Fruit fly (Drosophila melanogaster) Kc167 (cell line): ENCODE measurements around the gene tut.

Experiments used
- Myc ChIP-seq: fragments of >200 bp; optimal IDR thresholded peaks from 2 replicates; lab custom pipeline; 2017; ENCODE audit warnings: missing external identifiers
- Sin3A ChIP-seq: fragments of >200 bp; optimal IDR thresholded peaks from 2 replicates; lab custom pipeline; 2018; ENCODE audit warnings: missing external identifiers
- h ChIP-seq: fragments of >200 bp; optimal IDR thresholded peaks from 3 replicates; lab custom pipeline; 2018; ENCODE audit warnings: missing external identifiers
- insv ChIP-seq: fragments of >200 bp; optimal IDR thresholded peaks from 3 replicates; lab custom pipeline; 2018; ENCODE audit warnings: missing external identifiers
- psq ChIP-seq: fragments of >200 bp; optimal IDR thresholded peaks from 2 replicates; lab custom pipeline; 2017; ENCODE audit warnings: missing external identifiers
- ttk ChIP-seq: sonication (Bioruptor generic); optimal IDR thresholded peaks from 2 replicates; lab custom pipeline; 2017; ENCODE audit warnings: missing external identifiers

Gene tut

DNA sequence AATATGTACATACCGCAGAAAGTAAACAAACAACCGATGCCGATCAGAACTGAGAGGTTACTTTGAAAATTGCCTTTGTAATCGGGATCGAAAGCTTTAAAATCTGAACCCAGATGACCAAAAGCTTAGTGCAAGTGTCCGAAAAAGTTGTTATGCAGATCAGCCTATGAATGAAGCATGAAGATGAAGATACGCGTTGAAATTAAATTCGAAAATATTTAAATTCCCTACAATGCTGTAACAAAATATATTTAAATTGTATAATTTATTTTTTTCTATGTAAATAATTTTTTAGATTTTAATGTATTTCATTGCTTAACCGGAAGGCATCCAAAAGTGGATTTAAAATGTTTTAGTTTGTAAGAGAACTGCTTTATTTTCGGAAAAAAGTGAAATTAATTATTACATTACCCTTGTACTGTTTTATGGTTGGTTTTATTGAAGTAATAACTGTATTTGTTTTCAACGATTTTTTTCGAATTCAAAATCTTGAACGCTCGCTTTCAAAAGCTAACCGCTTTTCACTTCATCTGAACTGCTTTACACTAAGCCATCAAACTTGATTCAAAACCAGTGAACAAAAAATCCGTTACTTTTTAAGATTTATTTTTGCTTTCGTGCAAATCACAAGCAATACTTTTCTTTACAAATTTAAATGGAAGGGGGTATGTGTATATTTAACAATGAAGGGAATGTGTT is 50.7 kb downstream of the tut start, which contains the start of gene CG43886:
CG43886 (minus strand) TSS at position 51 of the 699 bp plus-strand sequence.
- TF ChIP-seq psq (lab: Kevin White, UChicago) (no peak), h (lab: Kevin White, UChicago) (no peak), ttk (lab: Kevin White, UChicago) (no peak), Myc (no peak), Sin3A (lab: Kevin White, UChicago) (no peak), insv (lab: Kevin White, UChicago) (no peak)
